Fruit fly (Drosophila melanogaster) whole organism, embryonic: ENCODE results near the gene CG4301.

ENCODE experiments used
- CG10267 ChIP-seq: fragments of 200-800 bp; sonication (Bioruptor generic); optimal IDR thresholded peaks from 2 replicates; lab custom pipeline; 2018; ENCODE audit warnings: missing biosample characterization, mild to moderate bottlenecking, missing genetic modification characterization, moderate library complexity
- CG11560 ChIP-seq: fragments of 200-800 bp; sonication (Bioruptor generic); IDR thresholded peaks from 3 replicates; pipeline ENCODE4 v1.3.6; 2022; ENCODE audit warnings: missing biosample characterization, missing genetic modification characterization
- CG12942 ChIP-seq: fragments of 200-800 bp; sonication (Bioruptor generic); optimal IDR thresholded peaks from 3 replicates; lab custom pipeline; 2016; ENCODE audit warnings: missing biosample characterization, missing genetic modification characterization
- CG15073 ChIP-seq: fragments of 200-800 bp; sonication (Bioruptor generic); optimal IDR thresholded peaks from 2 replicates; lab custom pipeline; 2016; ENCODE audit warnings: missing biosample characterization, missing genetic modification characterization
- CG15601 ChIP-seq: fragments of 200-800 bp; sonication (Bioruptor generic); optimal IDR thresholded peaks from 3 replicates; lab custom pipeline; 2019; ENCODE audit warnings: missing biosample characterization, mild to moderate bottlenecking, missing genetic modification characterization, moderate library complexity
- CG1602 ChIP-seq: fragments of 200-800 bp; sonication (Bioruptor generic); optimal IDR thresholded peaks from 3 replicates; lab custom pipeline; 2016; ENCODE audit warnings: missing biosample characterization, missing genetic modification characterization
- CG16815 ChIP-seq: fragments of 200-800 bp; sonication (Bioruptor generic); optimal IDR thresholded peaks from 3 replicates; lab custom pipeline; 2017; ENCODE audit warnings: missing biosample characterization, mild to moderate bottlenecking, missing genetic modification characterization
- CG17359 ChIP-seq: fragments of 200-800 bp; sonication (Bioruptor generic); optimal IDR thresholded peaks from 3 replicates; lab custom pipeline; 2018; ENCODE audit warnings: missing biosample characterization, mild to moderate bottlenecking, missing genetic modification characterization, moderate library complexity
- CG18619 ChIP-seq: fragments of 200-800 bp; sonication (Bioruptor generic); optimal IDR thresholded peaks from 3 replicates; lab custom pipeline; 2017; ENCODE audit warnings: missing biosample characterization, mild to moderate bottlenecking, missing genetic modification characterization
- CG2116 ChIP-seq: fragments of 200-800 bp; sonication (Bioruptor generic); optimal IDR thresholded peaks from 3 replicates; lab custom pipeline; 2018; ENCODE audit warnings: missing biosample characterization, mild to moderate bottlenecking, missing genetic modification characterization
- CG2202 ChIP-seq: fragments of 200-800 bp; sonication (Bioruptor generic); optimal IDR thresholded peaks from 2 replicates; lab custom pipeline; 2018; ENCODE audit warnings: missing biosample characterization, mild to moderate bottlenecking, missing genetic modification characterization
- CG30431 ChIP-seq: fragments of 200-800 bp; sonication (Bioruptor generic); optimal IDR thresholded peaks from 2 replicates; lab custom pipeline; 2017; ENCODE audit warnings: missing biosample characterization, missing genetic modification characterization
- CG32772 ChIP-seq: fragments of 200-800 bp; sonication (Bioruptor generic); IDR thresholded peaks from 2 replicates; pipeline ENCODE4 v1.3.6; 2022; ENCODE audit warnings: missing biosample characterization, missing genetic modification characterization
- CG3995 ChIP-seq: fragments of 200-800 bp; sonication (Bioruptor generic); optimal IDR thresholded peaks from 3 replicates; lab custom pipeline; 2016; ENCODE audit warnings: missing biosample characterization, missing genetic modification characterization
- CG4617 ChIP-seq: fragments of 200-800 bp; sonication (Bioruptor generic); optimal IDR thresholded peaks from 3 replicates; lab custom pipeline; 2016; ENCODE audit warnings: missing biosample characterization, missing genetic modification characterization, borderline replicate concordance
- CG8281 ChIP-seq: fragments of 200-800 bp; sonication (Bioruptor generic); optimal IDR thresholded peaks from 2 replicates; lab custom pipeline; 2018; ENCODE audit warnings: missing biosample characterization, mild to moderate bottlenecking, missing genetic modification characterization, moderate library complexity
- CG8290 ChIP-seq, 3 experiments: fragments of 200-800 bp; sonication (Bioruptor generic); optimal IDR thresholded peaks; 2 replicates each; lab custom pipeline; 2016 to 2019; ENCODE audit warnings: missing biosample characterization in 3 of 3, missing genetic modification characterization in 3 of 3, mild to moderate bottlenecking in 2 of 3, moderate library complexity in 1 of 3
- CG8765 ChIP-seq: fragments of 200-800 bp; sonication (Bioruptor generic); IDR thresholded peaks from 2 replicates; pipeline ENCODE4 v1.3.6; 2022; ENCODE audit warnings: missing biosample characterization, missing genetic modification characterization
- CG8924 ChIP-seq: fragments of 200-800 bp; optimal IDR thresholded peaks from 3 replicates; lab custom pipeline; 2019; ENCODE audit warnings: missing biosample characterization, mild to moderate bottlenecking, missing genetic modification characterization, moderate library complexity
- CrebB ChIP-seq: fragments of 200-800 bp; sonication (Bioruptor generic); optimal IDR thresholded peaks from 3 replicates; lab custom pipeline; 2018; ENCODE audit warnings: missing biosample characterization, mild to moderate bottlenecking, missing genetic modification characterization
- Dbx ChIP-seq: fragments of 200-800 bp; sonication (Bioruptor generic); IDR thresholded peaks from 3 replicates; pipeline ENCODE4 v1.3.6; 2022; ENCODE audit warnings: missing biosample characterization, missing genetic modification characterization
- Dip2 ChIP-seq: fragments of 200-800 bp; sonication (Bioruptor generic); IDR thresholded peaks from 2 replicates; pipeline ENCODE4 v1.3.6; 2022; ENCODE audit warnings: missing biosample characterization, missing genetic modification characterization
- Dref ChIP-seq: fragments of 200-800 bp; sonication (Bioruptor generic); IDR thresholded peaks from 2 replicates; pipeline ENCODE4 v1.3.6; 2022; ENCODE audit warnings: missing biosample characterization, missing genetic modification characterization
- HLH3B ChIP-seq: fragments of 200-800 bp; sonication (Bioruptor generic); IDR thresholded peaks from 2 replicates; pipeline ENCODE4 v1.3.6; 2022; ENCODE audit warnings: missing biosample characterization, missing genetic modification characterization
- HLH4C ChIP-seq: fragments of 200-800 bp; sonication (Bioruptor generic); IDR thresholded peaks from 3 replicates; pipeline ENCODE4 v1.3.6; 2022; ENCODE audit warnings: missing biosample characterization, missing genetic modification characterization; ENCODE audit not compliant: partially characterized antibody
- HLH54F ChIP-seq: fragments of 200-800 bp; sonication (Bioruptor generic); optimal IDR thresholded peaks from 3 replicates; lab custom pipeline; 2016; ENCODE audit warnings: missing biosample characterization, missing genetic modification characterization
- Hey ChIP-seq: fragments of 200-800 bp; sonication (Bioruptor generic); optimal IDR thresholded peaks from 3 replicates; lab custom pipeline; 2018; ENCODE audit warnings: missing biosample characterization, mild to moderate bottlenecking, missing genetic modification characterization
- Hmr ChIP-seq: fragments of 200-800 bp; sonication (Bioruptor generic); optimal IDR thresholded peaks from 3 replicates; lab custom pipeline; 2017; ENCODE audit warnings: mild to moderate bottlenecking, missing biosample characterization, missing genetic modification reagents, missing genetic modification characterization
- Max ChIP-seq: fragments of 200-800 bp; sonication (Bioruptor generic); optimal IDR thresholded peaks from 2 replicates; lab custom pipeline; 2016; ENCODE audit warnings: missing biosample characterization, mild to moderate bottlenecking, missing genetic modification characterization
- Meics ChIP-seq: fragments of 200-800 bp; sonication (Bioruptor generic); optimal IDR thresholded peaks from 2 replicates; lab custom pipeline; 2017; ENCODE audit warnings: missing biosample characterization, mild to moderate bottlenecking, missing genetic modification characterization
- Nf-YA ChIP-seq: fragments of 200-800 bp; sonication (Bioruptor generic); IDR thresholded peaks from 2 replicates; pipeline ENCODE4 v1.3.6; 2022; ENCODE audit warnings: missing biosample characterization, missing genetic modification characterization
- PHDP ChIP-seq: fragments of 200-800 bp; sonication (Bioruptor generic); optimal IDR thresholded peaks from 3 replicates; lab custom pipeline; 2018; ENCODE audit warnings: missing biosample characterization, mild to moderate bottlenecking, missing genetic modification characterization, moderate library complexity
- Spps ChIP-seq: fragments of 200-800 bp; sonication (Bioruptor generic); optimal IDR thresholded peaks from 2 replicates; lab custom pipeline; 2018; ENCODE audit warnings: missing biosample characterization, mild to moderate bottlenecking, missing genetic modification characterization
- crp ChIP-seq, 2 experiments: fragments of 200-800 bp; sonication (Bioruptor generic); optimal IDR thresholded peaks; 2 replicates in 1 of 2; 3 replicates in 1 of 2; lab custom pipeline; 2017; ENCODE audit warnings: missing biosample characterization in 2 of 2, missing genetic modification characterization in 2 of 2, mild to moderate bottlenecking in 1 of 2, moderate library complexity in 1 of 2
- gcm2 ChIP-seq: fragments of 200-800 bp; sonication (Bioruptor generic); optimal IDR thresholded peaks from 2 replicates; lab custom pipeline; 2016; ENCODE audit warnings: missing biosample characterization, missing genetic modification characterization
- gfzf ChIP-seq: fragments of 200-800 bp; sonication (Bioruptor generic); optimal IDR thresholded peaks from 2 replicates; lab custom pipeline; 2016; ENCODE audit warnings: missing biosample characterization, mild to moderate bottlenecking, missing genetic modification characterization, moderate library complexity
- her ChIP-seq: fragments of 200-800 bp; sonication (Bioruptor generic); optimal IDR thresholded peaks from 2 replicates; lab custom pipeline; 2016; ENCODE audit warnings: missing biosample characterization, missing genetic modification characterization
- lbe ChIP-seq: fragments of 200-800 bp; sonication (Bioruptor generic); optimal IDR thresholded peaks from 2 replicates; lab custom pipeline; 2016; ENCODE audit warnings: missing biosample characterization, mild to moderate bottlenecking, missing genetic modification characterization
- nerfin-1 ChIP-seq: fragments of 200-800 bp; sonication (Bioruptor generic); optimal IDR thresholded peaks from 3 replicates; lab custom pipeline; 2019; ENCODE audit warnings: missing biosample characterization, mild to moderate bottlenecking, missing genetic modification characterization, moderate library complexity
- pho ChIP-seq: fragments of 200-800 bp; sonication (Bioruptor generic); optimal IDR thresholded peaks from 2 replicates; lab custom pipeline; 2016; ENCODE audit warnings: missing biosample characterization, missing genetic modification characterization
- sisA ChIP-seq: fragments of 200-800 bp; sonication (Bioruptor generic); IDR thresholded peaks from 2 replicates; pipeline ENCODE4 v1.3.6; 2022; ENCODE audit warnings: missing biosample characterization, missing genetic modification characterization
- slou ChIP-seq: fragments of 200-800 bp; sonication (Bioruptor generic); optimal IDR thresholded peaks from 3 replicates; lab custom pipeline; 2016; ENCODE audit warnings: missing biosample characterization, missing genetic modification characterization
- stwl ChIP-seq: fragments of 200-800 bp; sonication (Bioruptor generic); optimal IDR thresholded peaks from 3 replicates; lab custom pipeline; 2018; ENCODE audit warnings: missing biosample characterization, mild to moderate bottlenecking, missing genetic modification characterization, moderate library complexity
- wor ChIP-seq: fragments of 200-800 bp; sonication (Bioruptor generic); IDR thresholded peaks from 2 replicates; pipeline ENCODE4 v1.3.6; 2022; ENCODE audit warnings: missing biosample characterization, missing genetic modification characterization

The CG4301 gene

DNA sequence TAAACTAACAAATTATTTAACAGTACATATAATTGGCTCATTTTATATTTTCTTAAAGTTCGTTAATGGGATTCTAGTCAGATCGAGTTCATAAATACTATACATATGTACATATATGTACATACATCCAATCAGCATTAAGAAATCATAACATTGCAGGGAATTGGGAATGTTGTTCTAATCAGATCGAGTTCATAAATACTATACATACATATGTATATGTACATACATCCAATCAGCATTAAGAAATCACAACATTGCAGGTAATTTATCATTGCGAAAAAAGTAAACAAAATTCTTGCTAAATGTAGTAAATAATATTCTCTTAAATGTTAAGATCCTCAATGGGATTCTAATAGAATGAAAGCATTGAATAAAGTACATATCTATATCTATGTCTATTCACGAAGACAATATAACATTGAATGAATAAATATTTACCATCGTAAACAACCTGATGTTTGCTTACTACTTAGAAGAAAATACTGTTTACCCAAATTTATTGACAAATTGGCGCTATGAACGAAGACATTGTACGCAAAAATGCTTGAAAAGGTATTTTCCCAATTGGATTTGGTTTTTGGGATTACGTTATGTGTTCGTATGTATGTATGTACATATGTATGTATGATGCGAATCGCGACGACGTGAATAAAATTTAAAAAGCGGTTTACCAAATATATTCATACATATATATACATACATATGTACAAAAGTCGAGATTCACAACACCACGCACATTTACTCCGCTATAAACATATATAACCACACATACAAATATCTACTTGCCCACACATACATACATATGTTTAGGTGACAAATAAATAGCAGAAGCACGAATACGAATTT is 21.4 kb upstream of the CG4301 start (continued):
- TF ChIP-seq slou = peak; percentile 64

DNA sequence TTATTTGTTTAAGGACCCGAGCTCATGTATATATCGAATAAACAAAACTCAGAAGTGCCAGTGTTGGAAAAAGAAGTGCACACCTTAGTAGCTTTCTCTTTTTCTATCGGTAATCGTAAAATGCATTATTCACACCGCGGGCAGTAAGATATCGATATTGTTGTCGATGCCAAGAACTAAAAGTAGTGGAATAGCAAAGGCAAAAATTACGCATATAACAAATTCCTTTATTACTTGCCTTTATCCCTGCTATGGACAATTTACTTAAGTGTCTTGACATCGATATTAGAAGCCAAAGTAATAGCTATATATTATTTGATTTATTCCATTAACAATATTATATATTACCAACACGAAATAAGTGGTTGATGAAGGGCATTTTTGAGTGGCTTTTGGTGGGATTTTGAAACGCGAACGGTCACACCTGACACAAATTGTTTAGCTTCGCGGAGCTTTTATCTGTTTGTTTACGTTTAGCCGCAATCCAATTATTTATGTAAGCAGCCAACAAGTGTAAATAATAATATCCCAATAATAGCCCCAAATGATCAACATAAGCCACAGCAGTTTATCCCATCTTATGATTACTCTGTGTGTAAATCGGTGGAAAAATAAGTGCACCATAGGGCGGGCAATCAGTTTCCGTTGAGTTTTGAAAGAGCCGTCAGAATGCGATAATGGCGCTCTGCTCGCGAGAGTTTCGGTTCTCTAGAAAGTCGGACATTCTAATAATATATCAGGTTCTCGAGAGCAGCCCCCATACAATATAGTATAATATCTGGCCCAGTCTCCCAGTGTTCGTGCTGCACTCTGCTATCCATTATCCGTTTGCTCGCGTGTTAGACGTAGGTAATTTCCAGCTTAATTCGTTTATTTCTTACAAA is 20.2 kb upstream of the CG4301 start, which contains the start of the genes CG9992 and CG4239:
CG9992 (minus strand) TSS at position 66 of the 884 bp plus-strand sequence.
CG4239 (plus strand) TSS at position 436 of the 884 bp plus-strand sequence.
- peak; percentile 59 for TF ChIP-seq CG4617 (GFP tag; lab: Kevin White, UChicago)
- TF ChIP-seq Dbx = peak; percentile 69
- peak; percentile 69 for TF ChIP-seq Dref (GFP tag; lab: Robert Waterston, UW)
- TF ChIP-seq CG15073 (GFP tag; lab: Kevin White, UChicago) = no peak
- TF ChIP-seq CG1602 (GFP tag; lab: Kevin White, UChicago) = peak; percentile 62
- TF ChIP-seq CG3995 (GFP tag; lab: Kevin White, UChicago) = peak; percentile 35
- TF ChIP-seq Spps (tag; lab: Kevin White, UChicago) = no peak
- peak; percentile 52 for TF ChIP-seq HLH54F (GFP tag; lab: Kevin White, UChicago)
- no peak for TF ChIP-seq CG8281
- peak; percentile 6 for TF ChIP-seq CG15601 (tag; lab: Kevin White, UChicago)
- peak; percentile 38; the same call in 1 of the 2 replicates for TF ChIP-seq CG8765
- TF ChIP-seq Meics (GFP tag; lab: Kevin White, UChicago) = peak; percentile 48
- TF ChIP-seq CG32772 (GFP tag; lab: Robert Waterston, UW) = 0 out of 2 replicates have a peak, but pooled peaks have one; percentile 41
- peak; percentile 49 for TF ChIP-seq CG12942
- peak; percentile 49 for TF ChIP-seq Max
- peak; percentile 74 for TF ChIP-seq CG8290 (GFP tag; optimal IDR thresholded peaks at IDR 0.05; lab: Kevin White, UChicago)
- TF ChIP-seq CG8290 (tag; optimal IDR thresholded peaks at IDR 0.05; lab: Kevin White, UChicago) = peak; percentile 18 to 61
- no peak for TF ChIP-seq CrebB
- TF ChIP-seq nerfin-1 (tag; lab: Kevin White, UChicago) = peak; percentile 29
- TF ChIP-seq CG18619 (GFP tag; lab: Kevin White, UChicago) = peak; percentile 46
- no peak for TF ChIP-seq Dip2 (GFP tag; lab: Robert Waterston, UW)
- peak; percentile 65 for TF ChIP-seq CG8924 (tag; lab: Kevin White, UChicago)
- peak; percentile 58 for TF ChIP-seq PHDP (tag; lab: Kevin White, UChicago)
- peak; percentile 92 for TF ChIP-seq stwl (tag; lab: Kevin White, UChicago)
- no peak for TF ChIP-seq Nf-YA (GFP tag; lab: Robert Waterston, UW)
- TF ChIP-seq her (GFP tag; lab: Kevin White, UChicago) = peak; percentile 5
- peak in 1 of 2 experiments; percentile 7 for TF ChIP-seq crp (GFP tag; optimal IDR thresholded peaks at IDR 0.05; lab: Kevin White, UChicago)
- TF ChIP-seq pho (GFP tag; lab: Kevin White, UChicago) = peak; percentile 11
- peak; percentile 61 for TF ChIP-seq sisA
- 0 out of 3 replicates have a peak, but pooled peaks have one; percentile 51 for TF ChIP-seq CG11560
- peak; percentile 49 for TF ChIP-seq CG30431 (GFP tag; lab: Kevin White, UChicago)
- TF ChIP-seq Hmr = peak; percentile 75
- TF ChIP-seq lbe (GFP tag; lab: Kevin White, UChicago) = no peak
- TF ChIP-seq HLH3B (GFP tag; lab: Robert Waterston, UW) = peak; percentile 53; the same call in 1 of the 2 replicates
- no peak for TF ChIP-seq gcm2 (GFP tag; lab: Kevin White, UChicago)
- TF ChIP-seq CG10267 (tag; lab: Kevin White, UChicago) = peak; percentile 93
- peak; percentile 23 for TF ChIP-seq CG17359 (tag; lab: Kevin White, UChicago)
- peak; percentile 62 for TF ChIP-seq gfzf (GFP tag; lab: Kevin White, UChicago)
- peak; percentile 51 for TF ChIP-seq CG2116 (GFP tag; lab: Kevin White, UChicago)
- TF ChIP-seq wor (GFP tag; lab: Robert Waterston, UW) = no peak
- peak; percentile 71 for TF ChIP-seq CG16815 (GFP tag; lab: Kevin White, UChicago)
- TF ChIP-seq Hey (tag; lab: Kevin White, UChicago) = no peak
- TF ChIP-seq CG2202 (tag; lab: Kevin White, UChicago) = no peak
- peak; percentile 61; the same call in 2 of the 3 replicates for TF ChIP-seq HLH4C (GFP tag; lab: Robert Waterston, UW)
